Fruit fly (Drosophila melanogaster) Kc167 (cell line): ENCODE results near the gene CG42535.

Experiments used
- Sin3A ChIP-seq: fragments of >200 bp; optimal IDR thresholded peaks from 2 replicates; lab custom pipeline; 2018; ENCODE audit warnings: missing external identifiers
- psq ChIP-seq: fragments of >200 bp; optimal IDR thresholded peaks from 2 replicates; lab custom pipeline; 2017; ENCODE audit warnings: missing external identifiers

- TF ChIP-seq psq (lab: Kevin White, UChicago), result no peak
- TF ChIP-seq Sin3A (lab: Kevin White, UChicago), result no peak
Observed at dm6 chr3L:10666511-10667003, 35.8 kb upstream of the CG42535 start.
